Fruit fly (Drosophila melanogaster) whole organism: ENCODE results near the gene CG43246.

Experiments
- EcR ChIP-seq, 2 experiments: fragments of >200 bp; optimal IDR thresholded peaks; 2 replicates each; lab custom pipeline; 2017; ENCODE audit warnings: missing biosample characterization in 2 of 2, missing genetic modification characterization in 2 of 2, missing genetic modification reagents in 2 of 2
- pan ChIP-seq: fragments of >200 bp; optimal IDR thresholded peaks from 2 replicates; lab custom pipeline; 2017
- psq ChIP-seq: fragments of >200 bp; optimal IDR thresholded peaks from 2 replicates; lab custom pipeline; 2017

- TF ChIP-seq pan (lab: Kevin White, UChicago): no peak
- TF ChIP-seq EcR (GFP tag; optimal IDR thresholded peaks at IDR 0.05; lab: Kevin White, UChicago): no peak
- no peak for TF ChIP-seq psq (lab: Kevin White, UChicago)
These were observed 26.5 kb upstream of the CG43246 start for dm6 chr3L:14509981-14510380.
